Worm (Caenorhabditis elegans) whole organism, L1 larva: Measurements from ENCODE around the gene F34H10.4.

Source experiments
- C16A3.4 ChIP-seq: fragments of 150-350 bp; optimal IDR thresholded peaks from 2 replicates; lab custom pipeline; 2014; ENCODE audit warnings: missing biosample characterization, missing genetic modification characterization
- Y116A8C.19 ChIP-seq: sonication (generic microtip); optimal IDR thresholded peaks from 2 replicates; lab custom pipeline; 2016; ENCODE audit warnings: missing compliant biosample characterization, missing genetic modification characterization, borderline replicate concordance
- aha-1 ChIP-seq: fragments of 150-350 bp; optimal IDR thresholded peaks from 2 replicates; lab custom pipeline; 2014; ENCODE audit warnings: missing biosample characterization, missing genetic modification characterization
- alr-1 ChIP-seq: fragments of 200-800 bp; sonication (Bioruptor generic); optimal IDR thresholded peaks from 2 replicates; lab custom pipeline; 2018; ENCODE audit warnings: borderline replicate concordance, mild to moderate bottlenecking, missing genetic modification characterization, missing compliant biosample characterization
- ama-1 ChIP-seq: fragments of 150-350 bp; optimal IDR thresholded peaks from 2 replicates; lab custom pipeline; 2014
- blmp-1 ChIP-seq: fragments of 150-350 bp; optimal IDR thresholded peaks from 2 replicates; lab custom pipeline; 2014; ENCODE audit warnings: missing biosample characterization, missing genetic modification characterization
- ceh-8 ChIP-seq: fragments of 200-800 bp; sonication (Bioruptor generic); optimal IDR thresholded peaks from 2 replicates; lab custom pipeline; 2018; ENCODE audit warnings: mild to moderate bottlenecking, missing genetic modification characterization, moderate library complexity, missing compliant biosample characterization
- ceh-90 ChIP-seq: sonication (generic microtip); optimal IDR thresholded peaks from 2 replicates; lab custom pipeline; 2016; ENCODE audit warnings: missing genetic modification characterization, missing compliant biosample characterization
- dpl-1 ChIP-seq, 3 experiments: fragments of 150-350 bp in 2 of 3; sonication (generic microtip) in 1 of 3; optimal IDR thresholded peaks; 2 replicates each; lab custom pipeline; 2014 to 2017; ENCODE audit warnings: missing biosample characterization in 3 of 3, missing genetic modification characterization in 3 of 3, missing genetic modification reagents in 3 of 3
- dsc-1 ChIP-seq: sonication (generic microtip); optimal IDR thresholded peaks from 2 replicates; lab custom pipeline; 2016; ENCODE audit warnings: mild to moderate bottlenecking, missing genetic modification characterization, missing compliant biosample characterization
- ets-5 ChIP-seq: fragments of 200-800 bp; sonication (Bioruptor generic); IDR thresholded peaks from 2 replicates; pipeline ENCODE4 v1.3.6; 2022; ENCODE audit warnings: missing genetic modification characterization, missing compliant biosample characterization
- fkh-10 ChIP-seq: sonication (generic microtip); optimal IDR thresholded peaks from 2 replicates; lab custom pipeline; 2017; ENCODE audit warnings: missing biosample characterization, missing genetic modification reagents, missing genetic modification characterization
- fkh-4 ChIP-seq: sonication (generic microtip); optimal IDR thresholded peaks from 2 replicates; lab custom pipeline; 2016; ENCODE audit warnings: missing compliant biosample characterization, missing genetic modification characterization, borderline replicate concordance
- fkh-8 ChIP-seq: sonication (generic microtip); optimal IDR thresholded peaks from 2 replicates; lab custom pipeline; 2016; ENCODE audit warnings: mild to moderate bottlenecking, missing genetic modification characterization, missing compliant biosample characterization
- grh-1 ChIP-seq: fragments of 200-800 bp; sonication (Bioruptor generic); IDR thresholded peaks from 2 replicates; pipeline ENCODE4 v1.3.6; 2022; ENCODE audit warnings: missing genetic modification reagents, missing genetic modification characterization, missing compliant biosample characterization
- hlh-17 ChIP-seq: fragments of 200-800 bp; sonication (Bioruptor generic); optimal IDR thresholded peaks from 2 replicates; lab custom pipeline; 2018; ENCODE audit warnings: missing genetic modification characterization, mild to moderate bottlenecking, missing compliant biosample characterization, moderate library complexity, borderline replicate concordance
- hpl-2 ChIP-seq: fragments of 150-350 bp; optimal IDR thresholded peaks from 2 replicates; lab custom pipeline; 2014; ENCODE audit warnings: missing biosample characterization, missing genetic modification reagents, missing genetic modification characterization
- irx-1 ChIP-seq: sonication (generic microtip); optimal IDR thresholded peaks from 2 replicates; lab custom pipeline; 2016; ENCODE audit warnings: missing genetic modification characterization, missing compliant biosample characterization
- lin-13 ChIP-seq: fragments of 150-350 bp; optimal IDR thresholded peaks from 2 replicates; lab custom pipeline; 2014; ENCODE audit warnings: missing biosample characterization, missing genetic modification reagents, missing genetic modification characterization
- lin-15B ChIP-seq: fragments of 150-350 bp; sonication (generic microtip); optimal IDR thresholded peaks from 3 replicates; lab custom pipeline; 2014; ENCODE audit warnings: missing biosample characterization, missing genetic modification characterization
- lir-3 ChIP-seq: sonication (generic microtip); optimal IDR thresholded peaks from 2 replicates; lab custom pipeline; 2016; ENCODE audit warnings: mild to moderate bottlenecking, missing genetic modification characterization, moderate library complexity, missing compliant biosample characterization; ENCODE audit not compliant: poor library complexity
- mab-9 ChIP-seq: fragments of 200-800 bp; sonication (Bioruptor generic); IDR thresholded peaks from 2 replicates; pipeline ENCODE4 v1.3.6; 2022; ENCODE audit warnings: missing genetic modification reagents, missing genetic modification characterization, missing compliant biosample characterization
- mdl-1 ChIP-seq, 2 experiments: fragments of 150-350 bp; optimal IDR thresholded peaks; 2 replicates each; lab custom pipeline; 2014 to 2017; ENCODE audit warnings: missing biosample characterization in 2 of 2, missing genetic modification characterization in 2 of 2, inconsistent platforms in 1 of 2
- nhr-12 ChIP-seq: sonication (generic microtip); optimal IDR thresholded peaks from 2 replicates; lab custom pipeline; 2017; ENCODE audit warnings: missing biosample characterization, missing genetic modification characterization
- nhr-19 ChIP-seq: fragments of 200-800 bp; sonication (Bioruptor generic); conservative IDR thresholded peaks from 2 replicates; pipeline ENCODE4 v1.3.6; 2022; ENCODE audit warnings: missing genetic modification characterization, missing compliant biosample characterization
- nhr-237 ChIP-seq: fragments of 150-350 bp; optimal IDR thresholded peaks from 2 replicates; lab custom pipeline; 2014; ENCODE audit warnings: missing biosample characterization, missing genetic modification characterization
- nhr-47 ChIP-seq: sonication (generic microtip); optimal IDR thresholded peaks from 2 replicates; lab custom pipeline; 2016; ENCODE audit warnings: mild to moderate bottlenecking, missing genetic modification characterization, moderate library complexity, missing compliant biosample characterization
- nhr-76 ChIP-seq: sonication (generic microtip); optimal IDR thresholded peaks from 2 replicates; lab custom pipeline; 2017; ENCODE audit warnings: missing biosample characterization, missing genetic modification characterization
- nhr-77 ChIP-seq: fragments of 150-350 bp; optimal IDR thresholded peaks from 2 replicates; lab custom pipeline; 2014; ENCODE audit warnings: missing biosample characterization, missing genetic modification characterization
- nhr-84 ChIP-seq: sonication (generic microtip); optimal IDR thresholded peaks from 2 replicates; lab custom pipeline; 2017; ENCODE audit warnings: missing biosample characterization, missing genetic modification characterization
- nhr-85 ChIP-seq: sonication (generic microtip); peaks from one replicate; lab custom pipeline; 2016; ENCODE audit warnings: missing genetic modification characterization, inconsistent platforms, missing compliant biosample characterization
- pax-3 ChIP-seq: fragments of 200-800 bp; sonication (Bioruptor generic); optimal IDR thresholded peaks from 2 replicates; lab custom pipeline; 2018; ENCODE audit warnings: mild to moderate bottlenecking, missing genetic modification characterization, moderate library complexity, missing compliant biosample characterization
- pqm-1 ChIP-seq: sonication (generic microtip); optimal IDR thresholded peaks from 3 replicates; lab custom pipeline; 2017; ENCODE audit warnings: missing biosample characterization, missing genetic modification characterization
- skn-1 ChIP-seq: fragments of 150-350 bp; optimal IDR thresholded peaks from 2 replicates; lab custom pipeline; 2014; ENCODE audit warnings: missing biosample characterization, missing genetic modification characterization
- snu-23 ChIP-seq: sonication (generic microtip); optimal IDR thresholded peaks from 2 replicates; lab custom pipeline; 2016; ENCODE audit warnings: missing genetic modification characterization, missing compliant biosample characterization
- sox-4 ChIP-seq: sonication (generic microtip); optimal IDR thresholded peaks from 2 replicates; lab custom pipeline; 2016; ENCODE audit warnings: missing genetic modification characterization, missing compliant biosample characterization
- sptf-1 ChIP-seq: fragments of 150-350 bp; optimal IDR thresholded peaks from 2 replicates; lab custom pipeline; 2014; ENCODE audit warnings: missing biosample characterization, missing genetic modification characterization
- tbx-2 ChIP-seq: sonication (generic microtip); optimal IDR thresholded peaks from 2 replicates; lab custom pipeline; 2016; ENCODE audit warnings: missing genetic modification characterization, missing compliant biosample characterization
- tlp-1 ChIP-seq: fragments of 150-350 bp; optimal IDR thresholded peaks from 2 replicates; lab custom pipeline; 2014; ENCODE audit warnings: missing biosample characterization, missing genetic modification characterization
- unc-30 ChIP-seq: sonication (generic microtip); optimal IDR thresholded peaks from 2 replicates; lab custom pipeline; 2017; ENCODE audit warnings: missing biosample characterization, missing genetic modification characterization
- unc-62 ChIP-seq: fragments of 150-350 bp; optimal IDR thresholded peaks from 2 replicates; lab custom pipeline; 2014; ENCODE audit warnings: missing biosample characterization, missing genetic modification reagents, missing genetic modification characterization
- unc-86 ChIP-seq: sonication (generic microtip); optimal IDR thresholded peaks from 2 replicates; lab custom pipeline; 2016; ENCODE audit warnings: missing genetic modification characterization, missing compliant biosample characterization
- unc-98 ChIP-seq: fragments of 200-800 bp; sonication (Bioruptor generic); IDR thresholded peaks from 2 replicates; pipeline ENCODE4 v1.3.6; 2022; ENCODE audit warnings: missing genetic modification characterization, missing compliant biosample characterization
- vab-15 ChIP-seq: sonication (generic microtip); optimal IDR thresholded peaks from 2 replicates; lab custom pipeline; 2017; ENCODE audit warnings: missing genotype, mild to moderate bottlenecking, missing genetic modification characterization, missing compliant biosample characterization
- zip-4 ChIP-seq: fragments of 200-800 bp; sonication (Bioruptor generic); optimal IDR thresholded peaks from 2 replicates; lab custom pipeline; 2018; ENCODE audit warnings: mild to moderate bottlenecking, missing genetic modification characterization, moderate library complexity, missing compliant biosample characterization
- ztf-11 ChIP-seq, 2 experiments: sonication (generic microtip); optimal IDR thresholded peaks; 2 replicates each; lab custom pipeline; 2016 to 2017; ENCODE audit warnings: missing genetic modification characterization in 2 of 2, missing biosample characterization in 1 of 2, missing compliant biosample characterization in 1 of 2
- ztf-4 ChIP-seq: fragments of 150-350 bp; optimal IDR thresholded peaks from 2 replicates; lab custom pipeline; 2014; ENCODE audit warnings: missing biosample characterization, missing genetic modification characterization

Gene F34H10.4

DNA sequence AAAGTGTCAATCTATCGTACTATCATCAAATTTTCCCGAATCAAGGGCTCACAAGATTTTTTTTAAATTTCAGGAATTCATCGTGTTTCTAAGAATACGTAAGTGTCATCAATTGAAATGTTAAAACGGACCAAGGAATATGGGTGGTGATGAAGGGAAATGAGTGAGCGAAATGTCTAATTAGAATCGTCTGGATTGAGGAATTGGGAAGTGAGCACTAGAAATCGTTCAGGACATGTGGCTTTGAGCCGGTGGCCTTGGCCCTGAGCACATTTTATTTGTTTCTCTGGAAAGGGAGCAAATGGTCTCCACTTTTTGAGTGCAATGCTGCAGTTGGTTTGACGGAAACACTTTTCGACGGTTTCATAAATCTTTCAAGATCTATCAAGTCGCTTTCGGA lies 5.9 kb downstream of the F34H10.4 start:
- TF ChIP-seq fkh-4: peak; percentile 53
- TF ChIP-seq Y116A8C.19 (tag; lab: Kevin White, UChicago): no peak
- no peak for TF ChIP-seq C16A3.4 (tag; lab: Kevin White, UChicago)
- TF ChIP-seq tbx-2 (tag; lab: Kevin White, UChicago): no peak
- no peak for TF ChIP-seq unc-86 (tag; lab: Kevin White, UChicago)
- no peak for TF ChIP-seq alr-1
- TF ChIP-seq pax-3: no peak
- TF ChIP-seq dsc-1 (tag; lab: Kevin White, UChicago): peak; percentile 98

DNA sequence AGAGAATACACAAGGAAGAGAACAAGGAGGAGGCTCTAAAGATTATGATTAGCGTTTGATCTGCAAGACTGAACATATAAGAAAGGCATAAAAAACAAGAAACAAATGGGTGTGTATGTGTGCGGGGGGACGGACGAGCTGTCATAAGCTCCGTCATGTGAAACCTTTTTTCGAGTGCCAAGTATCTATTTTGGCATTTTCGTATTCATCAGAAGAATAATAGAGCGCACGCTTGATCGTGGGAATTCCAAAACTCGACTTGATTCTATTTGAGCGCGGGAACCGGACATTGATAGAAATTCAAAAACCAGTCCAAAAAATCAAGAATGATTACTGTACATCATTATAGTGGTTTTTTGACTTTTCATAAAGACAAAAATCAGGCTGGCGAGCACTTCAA lies 8.4 kb downstream of the F34H10.4 start:
- TF ChIP-seq dsc-1 (tag; lab: Kevin White, UChicago) (peak; percentile 41), fkh-8 (peak; percentile 45), Y116A8C.19 (tag; lab: Kevin White, UChicago) (no peak)

ce11 chrX:9665944-9666343 lies 17.6 kb downstream of the F34H10.4 start:
- no peak for TF ChIP-seq ceh-90 (tag; lab: Kevin White, UChicago)
- no peak for TF ChIP-seq skn-1 (tag; lab: Kevin White, UChicago)
- no peak for TF ChIP-seq vab-15
- TF ChIP-seq pax-3: no peak
- no peak for TF ChIP-seq nhr-19 (GFP tag; lab: Robert Waterston, UW)
- TF ChIP-seq unc-30 (tag; lab: Kevin White, UChicago): no peak
- no peak for TF ChIP-seq ztf-4 (tag; lab: Kevin White, UChicago)
- TF ChIP-seq nhr-84: no peak
- no peak for TF ChIP-seq ets-5 (GFP tag; lab: Robert Waterston, UW)

- no peak for TF ChIP-seq unc-98 (GFP tag; lab: Robert Waterston, UW)
- peak; percentile 19 for TF ChIP-seq nhr-47 (tag; lab: Kevin White, UChicago)
- peak; percentile 97 for TF ChIP-seq nhr-85 (tag; lab: Kevin White, UChicago)
- TF ChIP-seq alr-1: no peak
- TF ChIP-seq fkh-4: no peak
- peak; percentile 50 for TF ChIP-seq C16A3.4 (tag; lab: Kevin White, UChicago)
- no peak for TF ChIP-seq hlh-17 (GFP tag; lab: Kevin White, UChicago)
- TF ChIP-seq lir-3 (tag; lab: Kevin White, UChicago): no peak
- TF ChIP-seq zip-4: no peak
- TF ChIP-seq dpl-1 (GFP tag; optimal IDR thresholded peaks at IDR 0.05; lab: Kevin White, UChicago): no peak
- no peak for TF ChIP-seq mab-9
- TF ChIP-seq blmp-1 (tag; lab: Kevin White, UChicago): peak; percentile 95
- TF ChIP-seq nhr-237: peak; percentile 47
- TF ChIP-seq grh-1 (GFP tag; lab: Robert Waterston, UW): 0 out of 2 replicates have a peak, but pooled peaks have one; percentile 37
- TF ChIP-seq aha-1 (tag; lab: Kevin White, UChicago): no peak
- TF ChIP-seq skn-1 (tag; lab: Kevin White, UChicago): no peak
- TF ChIP-seq nhr-84: no peak
- no peak for TF ChIP-seq nhr-12
- no peak for TF ChIP-seq lin-15B (tag; lab: Kevin White, UChicago)
- no peak for TF ChIP-seq pax-3
- TF ChIP-seq fkh-8: no peak
- TF ChIP-seq fkh-10 (GFP tag; lab: Kevin White, UChicago): no peak
- peak; percentile 26 for TF ChIP-seq irx-1 (tag; lab: Kevin White, UChicago)
- TF ChIP-seq unc-62: no peak
- no peak for TF ChIP-seq sox-4 (tag; lab: Kevin White, UChicago)
- TF ChIP-seq ama-1 (lab: Kevin White, UChicago): no peak
- no peak for TF ChIP-seq pqm-1 (tag; lab: Kevin White, UChicago)
- peak; percentile 21; the same call in 1 of the 2 replicates for TF ChIP-seq nhr-19 (GFP tag; lab: Robert Waterston, UW)
- TF ChIP-seq nhr-76 (tag; lab: Kevin White, UChicago): no peak
- peak; percentile 6 for TF ChIP-seq ztf-4 (tag; lab: Kevin White, UChicago)
- no peak for TF ChIP-seq sptf-1 (tag; lab: Kevin White, UChicago)
- peak; percentile 73 for TF ChIP-seq snu-23 (GFP tag; lab: Kevin White, UChicago)
- no peak for TF ChIP-seq ztf-11 (tag; optimal IDR thresholded peaks at IDR 0.05; lab: Kevin White, UChicago)
- no peak for TF ChIP-seq tlp-1 (tag; lab: Kevin White, UChicago)
- no peak for TF ChIP-seq lin-13
- TF ChIP-seq mdl-1 (tag; optimal IDR thresholded peaks at IDR 0.05; lab: Kevin White, UChicago): peak in 1 of 2 experiments; percentile 36
- TF ChIP-seq ceh-8: no peak
- TF ChIP-seq hpl-2 (GFP tag; lab: Kevin White, UChicago): no peak
- no peak for TF ChIP-seq nhr-77 (tag; lab: Kevin White, UChicago)
These were observed 19.1 kb downstream of the F34H10.4 start for ce11 chrX:9667391-9667790.
